Worm (Caenorhabditis elegans) whole organism, L4 larva: ENCODE data around the gene R07B7.10.
A peak's percentile ranks its signal among the peaks of the same experiment; 100 is the strongest.

Source experiments
- F44E2.7 ChIP-seq: fragments of 200-800 bp; sonication (Bioruptor generic); IDR thresholded peaks from 2 replicates; pipeline ENCODE4 v2.1.2; 2022; ENCODE audit warnings: missing genetic modification characterization, missing compliant biosample characterization
- F49E8.2 ChIP-seq: sonication (generic microtip); optimal IDR thresholded peaks from 2 replicates; lab custom pipeline; 2016; ENCODE audit warnings: missing compliant biosample characterization, mild to moderate bottlenecking, missing genetic modification characterization, borderline replicate concordance
- T26A8.4 ChIP-seq: fragments of 200-800 bp; sonication (Bioruptor generic); IDR thresholded peaks from 2 replicates; pipeline ENCODE4 v1.3.6; 2022; ENCODE audit warnings: missing genetic modification characterization, missing compliant biosample characterization
- Y105C5A.15 ChIP-seq: fragments of 200-800 bp; sonication (Bioruptor generic); IDR thresholded peaks from 2 replicates; pipeline ENCODE4 v1.3.6; 2022; ENCODE audit warnings: missing genetic modification characterization, missing compliant biosample characterization
- Y48G9A.11 ChIP-seq: fragments of 200-800 bp; sonication (Bioruptor generic); IDR thresholded peaks from 2 replicates; pipeline ENCODE4 v1.3.6; 2022; ENCODE audit warnings: missing genetic modification reagents, missing genetic modification characterization, missing compliant biosample characterization
- Y5F2A.4 ChIP-seq: fragments of 200-800 bp; sonication (Bioruptor generic); optimal IDR thresholded peaks from 2 replicates; lab custom pipeline; 2018; ENCODE audit warnings: mild to moderate bottlenecking, missing genetic modification characterization, missing compliant biosample characterization
- ZK546.5 ChIP-seq, 2 experiments: sonication (generic microtip); optimal IDR thresholded peaks; 2 replicates each; lab custom pipeline; 2017; ENCODE audit warnings: missing biosample characterization in 2 of 2, missing genetic modification characterization in 2 of 2
- aha-1 ChIP-seq: fragments of 150-350 bp; peaks from one replicate; lab custom pipeline; 2014; ENCODE audit warnings: missing biosample characterization, missing genetic modification characterization
- arid-1 ChIP-seq: fragments of 200-800 bp; sonication (Bioruptor generic); conservative IDR thresholded peaks from 2 replicates; pipeline ENCODE4 v1.3.6; 2022; ENCODE audit warnings: missing genetic modification reagents, missing genetic modification characterization, missing compliant biosample characterization
- attf-4 ChIP-seq: sonication (generic microtip); optimal IDR thresholded peaks from 3 replicates; lab custom pipeline; 2017; ENCODE audit warnings: missing biosample characterization, missing genetic modification characterization
- ceh-62 ChIP-seq: sonication (generic microtip); optimal IDR thresholded peaks from 2 replicates; lab custom pipeline; 2017; ENCODE audit warnings: missing biosample characterization, missing genetic modification characterization
- ceh-82 ChIP-seq: sonication (generic microtip); optimal IDR thresholded peaks from 2 replicates; lab custom pipeline; 2017; ENCODE audit warnings: missing biosample characterization, missing genetic modification characterization
- daf-19 ChIP-seq: fragments of 200-800 bp; sonication (Bioruptor generic); conservative IDR thresholded peaks from 2 replicates; pipeline ENCODE4 v1.3.6; 2022; ENCODE audit warnings: missing genetic modification characterization, missing compliant biosample characterization
- daf-8 ChIP-seq: fragments of 200-800 bp; sonication (Bioruptor generic); IDR thresholded peaks from 2 replicates; pipeline ENCODE4 v1.3.6; 2022; ENCODE audit warnings: missing genetic modification characterization, missing compliant biosample characterization
- dmd-9 ChIP-seq: fragments of 200-800 bp; sonication (Bioruptor generic); IDR thresholded peaks from 2 replicates; pipeline ENCODE4 v1.3.6; 2022; ENCODE audit warnings: missing genetic modification reagents, missing genetic modification characterization, missing compliant biosample characterization
- dpl-1 ChIP-seq: fragments of 150-350 bp; optimal IDR thresholded peaks from 2 replicates; lab custom pipeline; 2014; ENCODE audit warnings: missing biosample characterization, missing genetic modification reagents, missing genetic modification characterization
- duxl-1 ChIP-seq: sonication (generic microtip); optimal IDR thresholded peaks from 2 replicates; lab custom pipeline; 2016; ENCODE audit warnings: mild to moderate bottlenecking, missing genetic modification characterization, moderate library complexity, missing compliant biosample characterization; ENCODE audit not compliant: poor library complexity
- dve-1 ChIP-seq: sonication (generic microtip); optimal IDR thresholded peaks from 2 replicates; lab custom pipeline; 2017; ENCODE audit warnings: antibody characterized with exemption, mild to moderate bottlenecking, missing genetic modification characterization, missing compliant biosample characterization; ENCODE audit not compliant: insufficient read depth
- lim-7 ChIP-seq: fragments of 200-800 bp; sonication (Bioruptor generic); IDR thresholded peaks from 2 replicates; pipeline ENCODE4 v1.3.6; 2022; ENCODE audit warnings: missing genetic modification characterization, missing compliant biosample characterization
- lin-39 ChIP-seq: fragments of 150-350 bp; optimal IDR thresholded peaks from 2 replicates; lab custom pipeline; 2014; ENCODE audit warnings: missing biosample characterization, missing genetic modification reagents, missing genetic modification characterization
- lir-3 ChIP-seq: sonication (generic microtip); optimal IDR thresholded peaks from 2 replicates; lab custom pipeline; 2016; ENCODE audit warnings: mild to moderate bottlenecking, missing genetic modification characterization, missing compliant biosample characterization
- lsy-2 ChIP-seq, 2 experiments: fragments of 150-350 bp in 1 of 2; sonication (generic microtip) in 1 of 2; optimal IDR thresholded peaks; 2 replicates each; lab custom pipeline; 2014 to 2017; ENCODE audit warnings: missing biosample characterization in 2 of 2, missing genetic modification characterization in 2 of 2
- mep-1 ChIP-seq: fragments of 150-350 bp; sonication (generic microtip); optimal IDR thresholded peaks from 3 replicates; lab custom pipeline; 2014; ENCODE audit warnings: missing biosample characterization, missing genetic modification characterization
- mes-2 ChIP-seq: sonication (generic microtip); optimal IDR thresholded peaks from 2 replicates; lab custom pipeline; 2016; ENCODE audit warnings: missing genotype, mild to moderate bottlenecking, missing genetic modification characterization, missing compliant biosample characterization; ENCODE audit not compliant: poor library complexity, severe bottlenecking
- nhr-237 ChIP-seq: sonication (generic microtip); optimal IDR thresholded peaks from 2 replicates; lab custom pipeline; 2017; ENCODE audit warnings: missing biosample characterization, missing genetic modification characterization
- nhr-28 ChIP-seq: fragments of 150-350 bp; optimal IDR thresholded peaks from 2 replicates; lab custom pipeline; 2014; ENCODE audit warnings: missing biosample characterization, missing genetic modification characterization
- nhr-76 ChIP-seq: fragments of 150-350 bp; optimal IDR thresholded peaks from 2 replicates; lab custom pipeline; 2014; ENCODE audit warnings: missing biosample characterization, missing genetic modification characterization
- pha-4 ChIP-seq, 2 experiments: fragments of 150-350 bp in 1 of 2; fragments of 200-800 bp in 1 of 2; sonication (Bioruptor generic) in 1 of 2; IDR thresholded peaks in 1 of 2; optimal IDR thresholded peaks in 1 of 2; 2 replicates each; pipeline versions ENCODE4 v1.3.6 to Lab custom; 2014 to 2022; ENCODE audit warnings: missing genetic modification characterization in 2 of 2, missing genetic modification reagents in 2 of 2, missing biosample characterization in 1 of 2, missing compliant biosample characterization in 1 of 2
- pqm-1 ChIP-seq: sonication (generic microtip); optimal IDR thresholded peaks from 2 replicates; lab custom pipeline; 2017; ENCODE audit warnings: missing biosample characterization, missing genetic modification characterization
- saeg-2 ChIP-seq: fragments of 200-800 bp; sonication (Bioruptor generic); IDR thresholded peaks from 2 replicates; pipeline ENCODE4 v1.3.6; 2022; ENCODE audit warnings: missing genetic modification reagents, missing genetic modification characterization, missing compliant biosample characterization
- spr-3 ChIP-seq: fragments of 200-800 bp; sonication (Bioruptor generic); optimal IDR thresholded peaks from 2 replicates; lab custom pipeline; 2018; ENCODE audit warnings: mild to moderate bottlenecking, missing genetic modification characterization, missing compliant biosample characterization
- unc-62 ChIP-seq, 3 experiments: fragments of 150-350 bp in 1 of 3; sonication (generic microtip); optimal IDR thresholded peaks in 2 of 3; peaks in 1 of 3; 1 replicate in 1 of 3; 2 replicates in 2 of 3; lab custom pipeline; 2014 to 2017; ENCODE audit warnings: missing biosample characterization in 3 of 3, missing genetic modification characterization in 3 of 3, missing genetic modification reagents in 3 of 3, missing genotype in 1 of 3
- zag-1 ChIP-seq: fragments of 150-350 bp; optimal IDR thresholded peaks from 2 replicates; lab custom pipeline; 2014; ENCODE audit warnings: missing biosample characterization, missing genetic modification characterization
- zip-11 ChIP-seq: fragments of 200-800 bp; sonication (Bioruptor generic); IDR thresholded peaks from 2 replicates; pipeline ENCODE4 v1.3.6; 2022; ENCODE audit warnings: missing genetic modification characterization, missing compliant biosample characterization

The R07B7.10 gene

ce11 chrV:12082932-12083331 is at the start of gene R07B7.10:
TSS of gene R07B7.10 (plus strand) at chrV:12083216.
- TF ChIP-seq daf-8 (GFP tag; lab: Robert Waterston, UW) (no peak), pqm-1 (tag; lab: Kevin White, UChicago) (no peak), dve-1 (tag; lab: Kevin White, UChicago) (peak; percentile 14), nhr-28 (tag; lab: Kevin White, UChicago) (peak; percentile 18)

ce11 chrV:12033841-12034240 is 49.2 kb upstream of the R07B7.10 start:
- TF ChIP-seq dmd-9 (GFP tag; lab: Robert Waterston, UW) (no peak), aha-1 (tag; lab: Kevin White, UChicago) (peak; percentile 13)

ce11 chrV:12036129-12036528 is 46.9 kb upstream of the R07B7.10 start:
- TF ChIP-seq dve-1 (tag; lab: Kevin White, UChicago) (no peak), nhr-76 (no peak), lsy-2 (tag; optimal IDR thresholded peaks at IDR 0.05; lab: Kevin White, UChicago) (no peak), lin-39 (tag; lab: Kevin White, UChicago) (no peak), saeg-2 (GFP tag; lab: Robert Waterston, UW) (no peak), mep-1 (tag; lab: Kevin White, UChicago) (no peak), Y105C5A.15 (no peak), Y48G9A.11 (GFP tag; lab: Robert Waterston, UW) (no peak), ceh-82 (no peak), zip-11 (GFP tag; lab: Robert Waterston, UW) (no peak), T26A8.4 (no peak), attf-4 (tag; lab: Kevin White, UChicago) (no peak), ceh-62 (tag; lab: Kevin White, UChicago) (no peak), Y5F2A.4 (no peak), ZK546.5 (tag; optimal IDR thresholded peaks at IDR 0.05; lab: Kevin White, UChicago) (no peak), spr-3 (no peak), nhr-237 (tag; lab: Kevin White, UChicago) (no peak)

- TF ChIP-seq unc-62 (GFP tag; optimal IDR thresholded peaks at IDR 0.05 in 1 of 2; lab: Kevin White, UChicago) = peak in 1 of 2 experiments; percentile 64
- no peak for TF ChIP-seq unc-62 (tag; optimal IDR thresholded peaks at IDR 0.05; lab: Kevin White, UChicago)
- no peak for TF ChIP-seq lim-7
These were observed 45.1 kb upstream of the R07B7.10 start for ce11 chrV:12037889-12038288.

ce11 chrV:12038317-12038716 is 44.7 kb upstream of the R07B7.10 start:
- TF ChIP-seq aha-1 (tag; lab: Kevin White, UChicago) (peak; percentile 63), arid-1 (GFP tag; lab: Robert Waterston, UW) (no peak), zag-1 (tag; lab: Kevin White, UChicago) (no peak), pha-4 (GFP tag; IDR thresholded peaks at IDR 0.05; lab: Robert Waterston, UW) (no peak), pha-4 (tag; optimal IDR thresholded peaks at IDR 0.05; lab: Kevin White, UChicago) (no peak), lsy-2 (tag; optimal IDR thresholded peaks at IDR 0.05; lab: Kevin White, UChicago) (peak in 1 of 2 experiments; percentile 20), daf-19 (no peak), lim-7 (no peak), lir-3 (no peak), mes-2 (peak; percentile 33), dpl-1 (no peak), duxl-1 (no peak), Y105C5A.15 (no peak), F49E8.2 (tag; lab: Kevin White, UChicago) (no peak), F44E2.7 (no peak)
